Worm (Caenorhabditis elegans) whole organism, young adult: ENCODE results near the gene Y71H2AM.1.
"Not testable (repeated sequence)": the region's sequence is repeated elsewhere in the genome, so short reads cannot be mapped to it uniquely, and the experiment has no call there.

ENCODE experiments used
- B0035.1 ChIP-seq: sonication (generic microtip); optimal IDR thresholded peaks from 2 replicates; lab custom pipeline; 2016; ENCODE audit warnings: missing genetic modification characterization, mild to moderate bottlenecking, missing compliant biosample characterization, missing genotype, missing genetic modification reagents
- C06A6.2 ChIP-seq: fragments of 200-800 bp; sonication (Bioruptor generic); conservative IDR thresholded peaks from 2 replicates; pipeline ENCODE4 v1.3.6; 2022; ENCODE audit warnings: missing genetic modification characterization, missing compliant biosample characterization
- C17E4.6 ChIP-seq: fragments of 200-800 bp; sonication (Bioruptor generic); IDR thresholded peaks from 2 replicates; pipeline ENCODE4 v1.3.6; 2022; ENCODE audit warnings: missing genetic modification reagents, missing genetic modification characterization, missing compliant biosample characterization
- F37B4.10 ChIP-seq: fragments of 200-800 bp; sonication (Bioruptor generic); IDR thresholded peaks from 2 replicates; pipeline ENCODE4 v1.3.6; 2022; ENCODE audit warnings: missing genetic modification characterization, missing compliant biosample characterization
- T07F8.4 ChIP-seq: sonication (generic microtip); optimal IDR thresholded peaks from 2 replicates; lab custom pipeline; 2016; ENCODE audit warnings: mild to moderate bottlenecking, missing genetic modification characterization, moderate library complexity, missing compliant biosample characterization
- Y53F4B.3 ChIP-seq: fragments of 200-800 bp; sonication (Bioruptor generic); IDR thresholded peaks from 2 replicates; pipeline ENCODE4 v1.3.6; 2022; ENCODE audit warnings: missing genetic modification reagents, missing genetic modification characterization, missing compliant biosample characterization
- Y56A3A.18 ChIP-seq: fragments of 200-800 bp; sonication (Bioruptor generic); IDR thresholded peaks from 2 replicates; pipeline ENCODE4 v1.3.6; 2022; ENCODE audit warnings: missing genetic modification reagents, missing genetic modification characterization, missing compliant biosample characterization
- akir-1 ChIP-seq: fragments of 200-800 bp; sonication (Bioruptor generic); optimal IDR thresholded peaks from 2 replicates; lab custom pipeline; 2018; ENCODE audit warnings: mild to moderate bottlenecking, missing genetic modification characterization, moderate library complexity, missing compliant biosample characterization
- athp-1 ChIP-seq: sonication (generic microtip); optimal IDR thresholded peaks from 2 replicates; lab custom pipeline; 2017; ENCODE audit warnings: mild to moderate bottlenecking, missing genetic modification characterization, missing compliant biosample characterization
- attf-3 ChIP-seq: fragments of 200-800 bp; sonication (Bioruptor generic); conservative IDR thresholded peaks from 2 replicates; pipeline ENCODE4 v1.3.6; 2022; ENCODE audit warnings: missing genetic modification reagents, missing genetic modification characterization, missing compliant biosample characterization
- attf-5 ChIP-seq: fragments of 200-800 bp; sonication (Bioruptor generic); optimal IDR thresholded peaks from 2 replicates; lab custom pipeline; 2018; ENCODE audit warnings: mild to moderate bottlenecking, missing genetic modification characterization, missing compliant biosample characterization
- bed-1 ChIP-seq: fragments of 200-800 bp; sonication (Bioruptor generic); IDR thresholded peaks from 2 replicates; pipeline ENCODE4 v1.3.6; 2022; ENCODE audit warnings: missing genetic modification reagents, missing genetic modification characterization, missing compliant biosample characterization
- ccch-3 ChIP-seq: fragments of 200-800 bp; sonication (Bioruptor generic); optimal IDR thresholded peaks from 2 replicates; lab custom pipeline; 2018; ENCODE audit warnings: mild to moderate bottlenecking, missing genetic modification characterization, missing compliant biosample characterization
- cebp-1 ChIP-seq, 2 experiments: fragments of 200-800 bp in 1 of 2; sonication (Bioruptor generic) in 1 of 2; sonication (generic microtip) in 1 of 2; IDR thresholded peaks in 1 of 2; optimal IDR thresholded peaks in 1 of 2; 2 replicates each; pipeline versions ENCODE4 v1.3.6 to Lab custom; 2017 to 2022; ENCODE audit warnings: missing compliant biosample characterization in 2 of 2, missing genetic modification characterization in 2 of 2, mild to moderate bottlenecking in 1 of 2, missing genetic modification reagents in 1 of 2, moderate library complexity in 1 of 2
- efl-1 ChIP-seq: fragments of 150-350 bp; optimal IDR thresholded peaks from 2 replicates; lab custom pipeline; 2014; ENCODE audit warnings: missing biosample characterization, missing genetic modification reagents, missing genetic modification characterization
- ekl-4 ChIP-seq: fragments of 200-800 bp; sonication (Bioruptor generic); IDR thresholded peaks from 2 replicates; pipeline ENCODE4 v1.3.6; 2022; ENCODE audit warnings: missing genetic modification reagents, missing genetic modification characterization, missing compliant biosample characterization
- gei-17 ChIP-seq: fragments of 200-800 bp; sonication (Bioruptor generic); optimal IDR thresholded peaks from 2 replicates; lab custom pipeline; 2018; ENCODE audit warnings: mild to moderate bottlenecking, missing genetic modification characterization, missing compliant biosample characterization
- hlh-12 ChIP-seq: sonication (generic microtip); optimal IDR thresholded peaks from 2 replicates; lab custom pipeline; 2016; ENCODE audit warnings: missing genetic modification characterization, missing compliant biosample characterization
- hmg-1.2 ChIP-seq: fragments of 200-800 bp; sonication (Bioruptor generic); IDR thresholded peaks from 2 replicates; pipeline ENCODE4 v1.3.6; 2022; ENCODE audit warnings: missing genetic modification reagents, missing genetic modification characterization, missing compliant biosample characterization
- hrde-1 ChIP-seq: sonication (generic microtip); optimal IDR thresholded peaks from 2 replicates; lab custom pipeline; 2016; ENCODE audit warnings: missing genetic modification characterization, mild to moderate bottlenecking, missing compliant biosample characterization, moderate library complexity, missing genotype, missing genetic modification reagents, borderline replicate concordance
- lin-35 ChIP-seq, 3 experiments: fragments of 150-350 bp in 2 of 3; sonication (generic microtip) in 1 of 3; optimal IDR thresholded peaks; 2 replicates each; lab custom pipeline; 2014 to 2018; ENCODE audit warnings: missing biosample characterization in 3 of 3, missing genetic modification characterization in 3 of 3, missing genetic modification reagents in 3 of 3
- lin-40 ChIP-seq: sonication (generic microtip); optimal IDR thresholded peaks from 2 replicates; lab custom pipeline; 2016; ENCODE audit warnings: missing genetic modification characterization, mild to moderate bottlenecking, missing compliant biosample characterization, missing genotype, missing genetic modification reagents
- lin-54 ChIP-seq: fragments of 200-800 bp; sonication (Bioruptor generic); optimal IDR thresholded peaks from 2 replicates; lab custom pipeline; 2018; ENCODE audit warnings: mild to moderate bottlenecking, missing genetic modification characterization, missing compliant biosample characterization
- madf-10 ChIP-seq: sonication (generic microtip); optimal IDR thresholded peaks from 2 replicates; lab custom pipeline; 2016; ENCODE audit warnings: mild to moderate bottlenecking, missing genetic modification characterization, missing compliant biosample characterization
- madf-6 ChIP-seq: fragments of 200-800 bp; sonication (Bioruptor generic); IDR thresholded peaks from 2 replicates; pipeline ENCODE4 v1.3.6; 2022; ENCODE audit warnings: missing genetic modification reagents, missing genetic modification characterization, missing compliant biosample characterization
- mcd-1 ChIP-seq: fragments of 200-800 bp; sonication (Bioruptor generic); IDR thresholded peaks from 2 replicates; pipeline ENCODE4 v1.3.6; 2022; ENCODE audit warnings: missing genetic modification reagents, missing genetic modification characterization, missing compliant biosample characterization
- nhr-80 ChIP-seq: sonication (generic microtip); optimal IDR thresholded peaks from 2 replicates; lab custom pipeline; 2016; ENCODE audit warnings: missing genetic modification characterization, missing compliant biosample characterization
- pha-4 ChIP-seq: fragments of 150-350 bp; sonication (generic microtip); optimal IDR thresholded peaks from 2 replicates; lab custom pipeline; 2014; ENCODE audit warnings: missing biosample characterization, missing genetic modification reagents, missing genetic modification characterization
- snpc-3.4 ChIP-seq: sonication (generic microtip); optimal IDR thresholded peaks from 2 replicates; lab custom pipeline; 2017; ENCODE audit warnings: missing genetic modification characterization, mild to moderate bottlenecking, missing compliant biosample characterization, antibody characterized with exemption, moderate library complexity, missing genotype, missing genetic modification reagents
- snpc-4 ChIP-seq, 5 experiments: fragments of 150-350 bp in 1 of 5; sonication (generic microtip) in 4 of 5; optimal IDR thresholded peaks; 2 replicates each; lab custom pipeline; 2014 to 2018; ENCODE audit warnings: missing genetic modification characterization in 5 of 5, missing biosample characterization in 3 of 5, antibody characterized with exemption in 2 of 5, mild to moderate bottlenecking in 2 of 5, missing compliant biosample characterization in 2 of 5, missing genotype in 2 of 5, moderate library complexity in 2 of 5, missing genetic modification reagents in 1 of 5
- tbp1 ChIP-seq: fragments of 200-800 bp; sonication (Bioruptor generic); optimal IDR thresholded peaks from 2 replicates; lab custom pipeline; 2018; ENCODE audit warnings: mild to moderate bottlenecking, missing genetic modification characterization, missing compliant biosample characterization
- unc-62 ChIP-seq: fragments of 150-350 bp; optimal IDR thresholded peaks from 2 replicates; lab custom pipeline; 2014; ENCODE audit warnings: missing biosample characterization, missing genetic modification reagents, missing genetic modification characterization
- xnd-1 ChIP-seq: sonication (generic microtip); optimal IDR thresholded peaks from 2 replicates; lab custom pipeline; 2016; ENCODE audit warnings: missing genotype, missing genetic modification reagents, missing genetic modification characterization, missing compliant biosample characterization
- ztf-18 ChIP-seq: sonication (generic microtip); optimal IDR thresholded peaks from 2 replicates; lab custom pipeline; 2016; ENCODE audit warnings: missing genotype, mild to moderate bottlenecking, missing genetic modification characterization, missing compliant biosample characterization
- ztf-26 ChIP-seq: sonication (generic microtip); optimal IDR thresholded peaks from 2 replicates; lab custom pipeline; 2017; ENCODE audit warnings: missing genetic modification characterization, missing compliant biosample characterization
- ztf-28 ChIP-seq: fragments of 200-800 bp; sonication (Bioruptor generic); IDR thresholded peaks from 2 replicates; pipeline ENCODE4 v1.3.6; 2022; ENCODE audit warnings: missing genetic modification reagents, missing genetic modification characterization, missing compliant biosample characterization

Gene Y71H2AM.1

DNA sequence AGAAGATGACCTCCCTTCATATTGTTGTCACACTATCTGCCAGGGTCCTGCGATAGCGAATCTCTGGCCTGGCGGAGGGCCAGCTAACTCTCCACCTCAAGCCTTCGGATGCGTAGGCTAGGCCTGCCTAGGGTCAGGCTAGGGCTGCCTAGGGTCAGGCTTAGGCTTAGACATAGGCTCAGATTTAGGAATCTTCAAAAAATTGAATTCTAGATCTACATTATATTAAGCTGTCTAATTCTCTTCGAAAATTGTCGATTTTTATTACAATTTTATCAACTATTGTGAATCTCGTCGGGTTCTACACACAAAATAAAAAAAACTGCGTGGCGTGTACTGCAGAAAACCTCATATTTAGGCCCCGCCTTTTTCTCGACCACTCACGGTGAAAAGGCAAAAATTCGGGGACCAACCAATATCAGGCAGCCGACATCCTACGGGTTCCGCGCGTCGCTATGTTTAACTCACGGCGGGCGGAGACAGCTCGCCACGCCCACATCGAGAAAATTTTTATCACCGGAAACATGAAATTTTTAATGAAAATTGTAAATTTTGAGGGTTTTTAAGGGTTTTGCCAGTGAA lies 31.3 kb upstream of the Y71H2AM.1 start (continued):
- TF ChIP-seq pha-4 (tag; lab: Kevin White, UChicago) (no peak), hrde-1 (tag; lab: Kevin White, UChicago) (no peak), xnd-1 (tag; lab: Kevin White, UChicago) (peak; percentile 26), tbp1 (GFP tag; lab: Kevin White, UChicago) (peak; percentile 23)

DNA sequence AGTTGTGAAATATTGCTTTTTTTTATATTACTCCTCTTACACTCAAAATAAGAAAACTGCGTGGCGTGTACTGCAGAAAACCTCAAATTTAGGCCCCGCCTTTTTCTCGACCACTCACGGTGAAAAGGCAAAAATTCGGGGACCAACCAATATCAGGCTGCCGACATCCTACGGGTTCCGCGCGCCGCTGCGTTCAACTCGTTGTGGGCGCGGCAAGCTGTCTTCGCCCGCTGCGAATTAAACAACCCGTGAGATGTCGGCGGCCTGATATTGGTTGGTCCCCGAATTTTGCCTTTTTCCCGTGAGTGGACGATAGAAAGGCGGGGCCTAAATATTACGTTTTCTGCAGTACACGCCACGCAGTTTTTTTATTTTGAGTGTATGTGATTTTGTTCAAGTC lies 29.4 kb upstream of the Y71H2AM.1 start:
- TF ChIP-seq snpc-4 (GFP tag; optimal IDR thresholded peaks at IDR 0.05; lab: Kevin White, UChicago), result not testable (repeated sequence)
- peak in 1 of 4 experiments; percentile 78 for TF ChIP-seq snpc-4 (tag; optimal IDR thresholded peaks at IDR 0.05; lab: Kevin White, UChicago)

DNA sequence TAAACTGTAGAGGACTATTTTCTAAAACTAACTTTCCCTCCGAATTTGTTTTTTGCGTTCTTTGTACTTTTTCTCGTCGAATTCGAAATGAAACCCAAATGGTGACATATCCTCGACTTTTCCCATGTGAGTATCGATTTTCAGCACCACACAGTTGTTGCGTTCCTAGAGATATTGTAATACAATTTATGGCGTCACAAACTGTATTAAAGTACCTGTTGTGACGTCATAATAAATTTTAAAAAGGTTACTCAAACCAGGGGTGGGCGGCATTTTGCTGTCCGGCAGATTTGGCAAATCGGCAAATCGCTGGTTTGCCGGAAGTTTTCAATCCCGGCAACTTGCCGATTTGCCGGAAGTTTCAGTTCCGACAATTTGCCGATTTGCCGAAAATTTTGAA lies 26.1 kb upstream of the Y71H2AM.1 start:
- TF ChIP-seq athp-1 (tag; lab: Kevin White, UChicago) (no peak), B0035.1 (tag; lab: Kevin White, UChicago) (no peak), bed-1 (no peak), lin-54 (GFP tag; lab: Kevin White, UChicago) (no peak), unc-62 (GFP tag; lab: Kevin White, UChicago) (no peak), madf-6 (GFP tag; lab: Robert Waterston, UW) (no peak)
- TF ChIP-seq, all 124 proteins: peak for 0

DNA sequence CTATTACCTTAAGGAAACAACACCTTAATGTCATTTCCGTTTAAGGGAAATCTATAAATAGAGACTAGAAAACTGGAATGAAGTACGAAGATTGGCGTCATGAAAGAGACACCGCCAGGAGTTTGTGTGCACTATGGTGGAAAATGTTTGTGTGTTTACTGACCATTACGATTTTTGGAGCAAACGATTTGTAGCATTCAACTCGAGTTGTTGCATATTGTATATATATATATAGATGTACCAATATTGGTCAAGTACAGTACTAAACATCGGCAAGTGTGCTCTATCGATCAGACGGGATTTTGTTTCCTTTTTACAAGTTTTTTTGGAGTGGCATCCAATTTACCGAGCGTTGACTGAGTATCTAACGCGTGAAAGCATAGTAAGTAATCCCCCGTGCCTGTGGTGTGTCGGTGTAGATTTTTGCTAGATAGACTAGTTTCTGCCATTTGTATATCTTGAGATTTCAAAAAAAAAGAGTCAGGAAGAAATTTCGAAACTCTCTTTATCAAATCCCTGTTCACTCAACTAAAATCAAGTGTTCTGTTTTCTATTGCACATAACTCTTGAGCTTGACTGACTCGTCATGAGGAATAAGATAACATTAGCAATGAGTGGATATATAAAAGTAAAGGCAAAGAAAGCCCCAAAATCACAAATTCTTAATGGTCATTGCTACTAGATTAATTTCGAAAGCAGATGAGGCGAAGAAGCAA lies 24.9 kb upstream of the Y71H2AM.1 start, which contains the start of the genes twk-45 and Y71H2AM.25:
Gene twk-45 (minus strand): TSS at position 101 of the 716 bp plus-strand sequence.
Gene Y71H2AM.25 (plus strand): TSS at position 666 of the 716 bp plus-strand sequence.
- no peak for TF ChIP-seq C17E4.6
- no peak for TF ChIP-seq ztf-28 (GFP tag; lab: Robert Waterston, UW)
- TF ChIP-seq C06A6.2, result no peak
- TF ChIP-seq lin-54 (GFP tag; lab: Kevin White, UChicago), result no peak
- TF ChIP-seq ztf-26 (tag; lab: Kevin White, UChicago), result no peak

DNA sequence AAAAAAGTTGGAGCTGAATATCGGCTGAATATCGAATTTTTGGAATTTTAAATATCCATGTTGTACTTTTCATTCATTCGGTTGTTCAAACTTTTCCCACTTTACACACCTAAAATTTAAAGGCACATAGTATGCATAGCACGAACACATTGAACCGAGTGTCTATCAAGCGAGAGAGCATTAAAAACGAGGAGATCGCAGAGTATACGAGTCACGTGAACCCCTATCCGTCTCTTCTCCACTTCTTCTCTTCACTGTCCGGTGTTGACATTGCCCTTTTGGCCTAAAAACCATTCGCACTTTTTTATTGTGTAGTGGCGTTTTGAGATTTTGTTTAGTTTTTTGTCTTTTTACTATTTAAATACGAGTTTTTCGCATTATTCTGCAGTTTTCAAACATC lies 22.4 kb upstream of the Y71H2AM.1 start:
- no peak for TF ChIP-seq B0035.1 (tag; lab: Kevin White, UChicago)
- TF ChIP-seq snpc-3.4 (tag; lab: Kevin White, UChicago), result no peak
- peak; percentile 23 for TF ChIP-seq attf-5 (GFP tag; lab: Kevin White, UChicago)
- no peak for TF ChIP-seq gei-17
- no peak for TF ChIP-seq cebp-1 (GFP tag; IDR thresholded peaks at IDR 0.05; lab: Robert Waterston, UW)
- peak; percentile 5 for TF ChIP-seq cebp-1 (tag; optimal IDR thresholded peaks at IDR 0.05; lab: Kevin White, UChicago)
- peak; percentile 50 for TF ChIP-seq nhr-80
- peak in 1 of 3 experiments; percentile 35 for TF ChIP-seq lin-35 (GFP tag; optimal IDR thresholded peaks at IDR 0.05; lab: Kevin White, UChicago)
- no peak for TF ChIP-seq hlh-12 (tag; lab: Kevin White, UChicago)
- TF ChIP-seq mcd-1, result peak; percentile 65
- TF ChIP-seq pha-4 (tag; lab: Kevin White, UChicago), result peak; percentile 84
- no peak for TF ChIP-seq ztf-18 (tag; lab: Kevin White, UChicago)
- peak; percentile 75 for TF ChIP-seq hmg-1.2 (GFP tag; lab: Robert Waterston, UW)
- peak; percentile 44 for TF ChIP-seq lin-54 (GFP tag; lab: Kevin White, UChicago)

DNA sequence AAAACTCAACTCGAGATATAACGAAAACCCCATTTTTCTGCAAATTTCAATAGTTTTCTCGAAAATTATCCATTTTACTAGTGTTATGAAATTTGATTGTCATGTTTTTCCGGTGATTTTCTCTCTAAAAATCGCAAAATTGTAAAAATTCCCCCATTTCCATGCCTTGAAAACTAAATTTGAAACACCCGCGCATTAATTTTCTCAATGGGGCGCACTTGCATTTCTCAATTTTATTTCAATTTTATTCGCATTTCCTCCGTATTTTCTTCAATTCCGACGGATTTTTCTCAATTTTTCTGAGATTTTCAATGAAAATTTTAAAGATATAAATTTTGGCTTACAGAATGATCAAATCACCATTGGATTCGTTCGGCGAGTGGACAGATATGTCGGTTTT lies 21.8 kb upstream of the Y71H2AM.1 start, which contains the start of gene Y71H2AM.3:
Gene Y71H2AM.3 (plus strand): TSS at position 347 of the 400 bp plus-strand sequence.
- TF ChIP-seq mcd-1, result peak; percentile 93
- no peak for TF ChIP-seq attf-3 (GFP tag; lab: Robert Waterston, UW)
- no peak for TF ChIP-seq ekl-4
- TF ChIP-seq efl-1, result peak; percentile 72
- TF ChIP-seq tbp1 (GFP tag; lab: Kevin White, UChicago), result no peak
- no peak for TF ChIP-seq F37B4.10 (GFP tag; lab: Robert Waterston, UW)
- TF ChIP-seq madf-10, result no peak
- TF ChIP-seq T07F8.4, result no peak
- TF ChIP-seq lin-35 (GFP tag; optimal IDR thresholded peaks at IDR 0.05; lab: Kevin White, UChicago), result peak in 2 of 3 experiments; percentile 42 to 92
- no peak for TF ChIP-seq Y56A3A.18 (GFP tag; lab: Robert Waterston, UW)
- no peak for TF ChIP-seq akir-1
- no peak for TF ChIP-seq ccch-3 (GFP tag; lab: Kevin White, UChicago)
- peak; percentile 0 for TF ChIP-seq lin-40 (tag; lab: Kevin White, UChicago)
- TF ChIP-seq hlh-12 (tag; lab: Kevin White, UChicago), result no peak
- no peak for TF ChIP-seq Y53F4B.3 (GFP tag; lab: Robert Waterston, UW)
